Worm (Caenorhabditis elegans): Measurements from ENCODE around the gene sdz-23.

sdz-23 gene

ce11 chrV:8057771-8058170 is 41.6 kb upstream of the sdz-23 start:
- peak; percentile 72; the same call in 1 of the 2 replicates for TF ChIP-seq madf-3 (GFP tag; IDR thresholded peaks at IDR 0.05)
- TF ChIP-seq ztf-18 (tag; optimal IDR thresholded peaks at IDR 0.05): peak; percentile 84
- peak; percentile 89 for TF ChIP-seq madf-6 (GFP tag; IDR thresholded peaks at IDR 0.05)
- peak; percentile 48 for TF ChIP-seq xnd-1 (tag; optimal IDR thresholded peaks at IDR 0.05)
- TF ChIP-seq D2030.7 (GFP tag; IDR thresholded peaks at IDR 0.05): peak; percentile 61
- TF ChIP-seq hsf-1 (GFP tag; IDR thresholded peaks at IDR 0.05): peak; percentile 85
- 0 out of 2 replicates have a peak, but pooled peaks have one; percentile 28 for TF ChIP-seq ceh-91 (GFP tag; IDR thresholded peaks at IDR 0.05)
- peak; percentile 20; the same call in 1 of the 2 replicates for TF ChIP-seq B0019.2 (GFP tag; conservative IDR thresholded peaks at IDR 0.05)
- peak; percentile 69; the same call in 1 of the 2 replicates for TF ChIP-seq F39B2.1 (GFP tag; IDR thresholded peaks at IDR 0.05)
- TF ChIP-seq nfyb-1 (GFP tag; IDR thresholded peaks at IDR 0.05): 0 out of 2 replicates have a peak, but pooled peaks have one; percentile 22
- peak; percentile 79 for TF ChIP-seq madf-8 (GFP tag; conservative IDR thresholded peaks at IDR 0.05)

ce11 chrV:8058359-8058758 is 41.0 kb upstream of the sdz-23 start, which contains the start of gene str-138:
Gene str-138, plus strand, starts transcription at chrV:8058659.
- no peak for TF ChIP-seq sptf-2 (GFP tag; optimal IDR thresholded peaks at IDR 0.05)
- TF ChIP-seq ZK185.1 (tag; optimal IDR thresholded peaks at IDR 0.05; ENCODE audit: poor library complexity, severe bottlenecking): no peak
- no peak for TF ChIP-seq Y53G8AR.9 (GFP tag; conservative IDR thresholded peaks at IDR 0.05)
- no peak for TF ChIP-seq ceh-91 (GFP tag; IDR thresholded peaks at IDR 0.05)
- no peak for TF ChIP-seq mes-4 (tag; optimal IDR thresholded peaks at IDR 0.05)
- no peak for TF ChIP-seq nfya-1 (tag; optimal IDR thresholded peaks at IDR 0.05; ENCODE audit: borderline replicate concordance, insufficient read depth)
- no peak for TF ChIP-seq akir-1 (GFP tag; optimal IDR thresholded peaks at IDR 0.05)
- TF ChIP-seq nfya-2 (GFP tag; IDR thresholded peaks at IDR 0.05): no peak
- no peak for TF ChIP-seq nhr-179 (tag; optimal IDR thresholded peaks at IDR 0.05)
- no peak for TF ChIP-seq gei-17 (GFP tag; optimal IDR thresholded peaks at IDR 0.05)
- TF ChIP-seq lag-1 (GFP tag; IDR thresholded peaks at IDR 0.05): no peak
- no peak for TF ChIP-seq ceh-27 (GFP tag; optimal IDR thresholded peaks at IDR 0.05)
- TF ChIP-seq madf-10 (tag; optimal IDR thresholded peaks at IDR 0.05): no peak
- TF ChIP-seq lin-26 (GFP tag; IDR thresholded peaks at IDR 0.05): no peak
- TF ChIP-seq rec-8 (tag; optimal IDR thresholded peaks at IDR 0.05): no peak
- no peak for TF ChIP-seq Y67H2A.10 (GFP tag; conservative IDR thresholded peaks at IDR 0.05)

- TF ChIP-seq F22D6.2 (tag; optimal IDR thresholded peaks at IDR 0.05) (no peak), hlh-12 (tag; optimal IDR thresholded peaks at IDR 0.05) (no peak), fkh-3 (tag; optimal IDR thresholded peaks at IDR 0.05) (no peak), cebp-2 (GFP tag; IDR thresholded peaks at IDR 0.05) (no peak), mxl-1 (tag; optimal IDR thresholded peaks at IDR 0.05) (no peak), egl-44 (GFP tag; IDR thresholded peaks at IDR 0.05) (no peak), let-526 (GFP tag; IDR thresholded peaks at IDR 0.05) (no peak), madf-3 (GFP tag; IDR thresholded peaks at IDR 0.05) (no peak), chd-7 (tag; optimal IDR thresholded peaks at IDR 0.05) (no peak), ceh-40 (GFP tag; IDR thresholded peaks at IDR 0.05) (no peak), hlh-26 (GFP tag; conservative IDR thresholded peaks at IDR 0.05) (no peak)
These were observed 37.3 kb upstream of the sdz-23 start, which contains the start of gene str-139 for ce11 chrV:8062074-8062473. Gene str-139, minus strand, starts transcription at chrV:8062174.
